Worm (Caenorhabditis elegans): Measurements from ENCODE around the gene pqn-41.
A peak's percentile ranks its signal among the peaks of the same experiment; 100 is the strongest.

Gene pqn-41

ce11 chrIII:1951388-1951787, 45.6 kb downstream of the pqn-41 start, which contains the start of gene F53A3.7 (continued):
- no peak for TF ChIP-seq ctbp-1 (GFP tag; IDR thresholded peaks at IDR 0.05)

ce11 chrIII:1955520-1956095, 49.9 kb downstream of the pqn-41 start:
- peak; percentile 97 for TF ChIP-seq ceh-28 (tag; optimal IDR thresholded peaks at IDR 0.05)
- no peak for TF ChIP-seq nhr-102 (tag; optimal IDR thresholded peaks at IDR 0.05)

DNA sequence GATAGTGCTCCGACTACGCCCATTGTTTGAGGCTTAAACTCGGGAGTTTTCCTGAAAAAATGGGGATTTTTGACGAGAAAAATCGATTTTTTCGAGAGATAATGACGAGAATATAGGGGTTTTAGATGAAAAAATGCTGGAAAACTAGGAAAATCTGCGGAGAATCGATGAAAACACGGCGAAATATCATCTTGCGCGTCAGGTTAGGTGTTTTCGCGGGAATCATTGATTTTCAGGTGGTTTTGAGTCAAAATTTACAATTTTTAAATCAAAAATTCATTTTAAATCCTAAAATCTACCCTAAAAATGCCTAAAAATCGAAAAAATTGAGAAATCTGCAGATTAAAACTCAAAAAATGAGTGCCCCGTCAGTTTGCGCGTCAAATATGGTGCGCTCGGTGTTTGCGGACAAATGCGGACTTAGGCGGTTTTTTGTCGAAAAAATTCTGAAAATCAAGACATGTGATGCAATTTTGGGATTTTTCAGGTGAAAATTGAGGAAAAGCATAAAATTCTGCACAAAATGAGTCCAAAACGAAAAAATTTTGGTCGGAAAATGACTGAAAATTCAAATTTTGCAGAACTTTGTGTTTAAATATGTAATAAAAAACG, 56.2 kb downstream of the pqn-41 start, which contains the start of gene mboa-6:
TSS of gene mboa-6 (minus strand) at position 51 of the 612 bp plus-strand sequence.
- no peak for TF ChIP-seq Y75B8A.6 (GFP tag; IDR thresholded peaks at IDR 0.05)
- TF ChIP-seq aha-1 (tag) = peak; percentile 52
- TF ChIP-seq dpl-1 (GFP tag; optimal IDR thresholded peaks at IDR 0.05) = peak; percentile 32
- no peak for TF ChIP-seq vab-7 (GFP tag; IDR thresholded peaks at IDR 0.05)
- no peak for TF ChIP-seq lir-3 (tag; optimal IDR thresholded peaks at IDR 0.05)
- no peak for TF ChIP-seq hif-1 (tag; optimal IDR thresholded peaks at IDR 0.05)
- TF ChIP-seq hlh-11 (tag; optimal IDR thresholded peaks at IDR 0.05) = no peak

- no peak for TF ChIP-seq ztf-7 (tag; optimal IDR thresholded peaks at IDR 0.05)
- no peak for TF ChIP-seq ceh-20 (GFP tag; IDR thresholded peaks at IDR 0.05)
- no peak for TF ChIP-seq spr-3 (GFP tag; optimal IDR thresholded peaks at IDR 0.05)
- TF ChIP-seq dpl-1 (GFP tag; optimal IDR thresholded peaks at IDR 0.05) = no peak
- no peak for TF ChIP-seq set-16 (GFP tag; IDR thresholded peaks at IDR 0.05)
- no peak for TF ChIP-seq mxl-2 (GFP tag; conservative IDR thresholded peaks at IDR 0.05)
- TF ChIP-seq hlh-11 (tag; optimal IDR thresholded peaks at IDR 0.05) = peak; percentile 3
- TF ChIP-seq arid-1 (GFP tag; conservative IDR thresholded peaks at IDR 0.05) = no peak
- TF ChIP-seq saeg-2 (GFP tag; IDR thresholded peaks at IDR 0.05) = no peak
- TF ChIP-seq mdt-29 (GFP tag; IDR thresholded peaks at IDR 0.05) = no peak
- no peak for TF ChIP-seq F26F4.8 (GFP tag; conservative IDR thresholded peaks at IDR 0.05)
- no peak for TF ChIP-seq zip-2 (tag; optimal IDR thresholded peaks at IDR 0.05)
- no peak for TF ChIP-seq jun-1 (tag; optimal IDR thresholded peaks at IDR 0.05)
- peak; percentile 43 for TF ChIP-seq nhr-28 (tag; optimal IDR thresholded peaks at IDR 0.05)
- TF ChIP-seq gei-8 (GFP tag; optimal IDR thresholded peaks at IDR 0.05) = no peak
- no peak for TF ChIP-seq spr-1 (tag; optimal IDR thresholded peaks at IDR 0.05)
- TF ChIP-seq D1046.2 (GFP tag; IDR thresholded peaks at IDR 0.05) = no peak
- TF ChIP-seq F44E2.7 (GFP tag; IDR thresholded peaks at IDR 0.05) = no peak
- TF ChIP-seq mdl-1 (tag; optimal IDR thresholded peaks at IDR 0.05) = no peak
- TF ChIP-seq dmd-6 (GFP tag; IDR thresholded peaks at IDR 0.05) = peak; percentile 56
- no peak for TF ChIP-seq ama-1 (optimal IDR thresholded peaks at IDR 0.05)
- no peak for TF ChIP-seq nhr-77 (tag; optimal IDR thresholded peaks at IDR 0.05)
- peak; percentile 10 for TF ChIP-seq mes-2 (tag; optimal IDR thresholded peaks at IDR 0.05; ENCODE audit: poor library complexity, severe bottlenecking)
- no peak for TF ChIP-seq nhr-6 (tag; optimal IDR thresholded peaks at IDR 0.05)
- no peak for TF ChIP-seq ceh-32 (tag; optimal IDR thresholded peaks at IDR 0.05; ENCODE audit: poor library complexity)
- TF ChIP-seq tra-1 (GFP tag; IDR thresholded peaks at IDR 0.05) = no peak
- no peak for TF ChIP-seq nhr-76 (tag; optimal IDR thresholded peaks at IDR 0.05)
- peak; percentile 10 for TF ChIP-seq pqm-1 (tag; optimal IDR thresholded peaks at IDR 0.05)
- TF ChIP-seq duxl-1 (tag; optimal IDR thresholded peaks at IDR 0.05; ENCODE audit: poor library complexity) = no peak
- TF ChIP-seq T20F7.1 (GFP tag; optimal IDR thresholded peaks at IDR 0.05) = no peak
- no peak for TF ChIP-seq vab-7 (GFP tag; IDR thresholded peaks at IDR 0.05)
- TF ChIP-seq attf-4 (tag; optimal IDR thresholded peaks at IDR 0.05) = no peak
- TF ChIP-seq daf-12 (tag; optimal IDR thresholded peaks at IDR 0.05) = no peak
- TF ChIP-seq nhr-111 (GFP tag; optimal IDR thresholded peaks at IDR 0.05) = no peak
- no peak for TF ChIP-seq lin-29 (GFP tag; IDR thresholded peaks at IDR 0.05)
- TF ChIP-seq Y75B8A.6 (GFP tag; IDR thresholded peaks at IDR 0.05) = no peak
- no peak for TF ChIP-seq egl-27 (tag; optimal IDR thresholded peaks at IDR 0.05)
Measured at ce11 chrIII:1962552-1962951, 56.8 kb downstream of the pqn-41 start.
